Worm (Caenorhabditis elegans) whole organism, mixed stage, embryonic: ENCODE measurements around the gene nhr-256.

ENCODE experiments used
- blmp-1 ChIP-seq: fragments of 150-350 bp; optimal IDR thresholded peaks from 2 replicates; lab custom pipeline; 2014; ENCODE audit warnings: missing biosample characterization, missing genetic modification characterization
- ceh-83 ChIP-seq: fragments of 200-800 bp; sonication (Bioruptor generic); optimal IDR thresholded peaks from 2 replicates; lab custom pipeline; 2018; ENCODE audit warnings: mild to moderate bottlenecking, missing genetic modification characterization, missing compliant biosample characterization
- elt-1 ChIP-seq: sonication (generic microtip); optimal IDR thresholded peaks from 2 replicates; lab custom pipeline; 2017; ENCODE audit warnings: missing genetic modification characterization, mild to moderate bottlenecking, missing compliant biosample characterization, antibody characterized with exemption, moderate library complexity, borderline replicate concordance; ENCODE audit not compliant: insufficient read depth
- elt-3 ChIP-seq: fragments of 150-350 bp; optimal IDR thresholded peaks from 2 replicates; lab custom pipeline; 2014; ENCODE audit warnings: missing biosample characterization, missing genetic modification characterization
- ham-2 ChIP-seq: fragments of 200-800 bp; sonication (Bioruptor generic); optimal IDR thresholded peaks from 2 replicates; lab custom pipeline; 2018; ENCODE audit warnings: mild to moderate bottlenecking, missing genetic modification characterization, missing compliant biosample characterization
- nhr-237 ChIP-seq: fragments of 150-350 bp; optimal IDR thresholded peaks from 2 replicates; lab custom pipeline; 2014; ENCODE audit warnings: missing biosample characterization, missing genetic modification characterization
- nhr-28 ChIP-seq: fragments of 150-350 bp; optimal IDR thresholded peaks from 2 replicates; lab custom pipeline; 2014; ENCODE audit warnings: missing biosample characterization, missing genetic modification characterization
- pha-4 ChIP-seq: fragments of 150-350 bp; optimal IDR thresholded peaks from 2 replicates; lab custom pipeline; 2018; ENCODE audit warnings: missing biosample characterization, missing genetic modification reagents, missing genetic modification characterization
- sptf-1 ChIP-seq: sonication (generic microtip); optimal IDR thresholded peaks from 2 replicates; lab custom pipeline; 2017; ENCODE audit warnings: mild to moderate bottlenecking, missing genetic modification characterization, moderate library complexity, missing compliant biosample characterization
- unc-120 ChIP-seq: sonication (generic microtip); optimal IDR thresholded peaks from 2 replicates; lab custom pipeline; 2017; ENCODE audit warnings: missing genetic modification characterization, missing compliant biosample characterization; ENCODE audit not compliant: poor library complexity, severe bottlenecking
- unc-39 ChIP-seq: fragments of 150-350 bp; optimal IDR thresholded peaks from 2 replicates; lab custom pipeline; 2014; ENCODE audit warnings: missing biosample characterization, missing genetic modification characterization
- ztf-11 ChIP-seq: fragments of 150-350 bp; optimal IDR thresholded peaks from 2 replicates; lab custom pipeline; 2014; ENCODE audit warnings: missing biosample characterization, missing genetic modification characterization

ce11 chrV:1719927-1720326 lies 23.6 kb upstream of the nhr-256 start, which contains the start of gene srw-102:
- TF ChIP-seq unc-39 (tag; lab: Kevin White, UChicago) (no peak), elt-1 (tag; lab: Kevin White, UChicago) (no peak), blmp-1 (tag; lab: Kevin White, UChicago) (no peak), unc-120 (no peak), sptf-1 (tag; lab: Kevin White, UChicago) (no peak), pha-4 (tag; lab: Kevin White, UChicago) (no peak), ceh-83 (GFP tag; lab: Kevin White, UChicago) (no peak), nhr-237 (no peak), ztf-11 (tag; lab: Kevin White, UChicago) (no peak), nhr-28 (no peak), elt-3 (no peak), ham-2 (GFP tag; lab: Kevin White, UChicago) (no peak)
